Fruit fly (Drosophila melanogaster) whole organism, embryonic: ENCODE data around the gene CG1494.
A peak's percentile ranks its signal among the peaks of the same experiment; 100 is the strongest.

Source experiments
- CG10321 ChIP-seq: fragments of 200-800 bp; sonication (Bioruptor generic); IDR thresholded peaks from 2 replicates; pipeline ENCODE4 v1.3.6; 2022; ENCODE audit warnings: missing biosample characterization, missing genetic modification characterization
- CG14965 ChIP-seq: fragments of 200-800 bp; sonication (Bioruptor generic); optimal IDR thresholded peaks from 2 replicates; lab custom pipeline; 2016; ENCODE audit warnings: missing biosample characterization, missing genetic modification characterization, borderline replicate concordance
- CG15269 ChIP-seq: fragments of 200-800 bp; sonication (Bioruptor generic); optimal IDR thresholded peaks from 2 replicates; lab custom pipeline; 2018; ENCODE audit warnings: missing biosample characterization, mild to moderate bottlenecking, missing genetic modification characterization, moderate library complexity
- CG34224 ChIP-seq: fragments of 200-800 bp; sonication (Bioruptor generic); IDR thresholded peaks from 3 replicates; pipeline ENCODE4 v1.3.6; 2022; ENCODE audit warnings: missing biosample characterization, missing genetic modification characterization; ENCODE audit not compliant: partially characterized antibody
- CG6854 ChIP-seq: fragments of 200-800 bp; sonication (Bioruptor generic); optimal IDR thresholded peaks from 3 replicates; lab custom pipeline; 2017; ENCODE audit warnings: missing biosample characterization, mild to moderate bottlenecking, missing genetic modification characterization
- CG8478 ChIP-seq: fragments of >200 bp; optimal IDR thresholded peaks from 2 replicates; lab custom pipeline; 2018
- CG8944 ChIP-seq: fragments of 200-800 bp; sonication (Bioruptor generic); optimal IDR thresholded peaks from 3 replicates; lab custom pipeline; 2016; ENCODE audit warnings: missing biosample characterization, missing genetic modification characterization
- CTCF ChIP-seq: fragments of 200-800 bp; sonication (Bioruptor generic); optimal IDR thresholded peaks from 2 replicates; lab custom pipeline; 2017; ENCODE audit warnings: missing biosample characterization, mild to moderate bottlenecking, missing genetic modification characterization, moderate library complexity
- gfzf ChIP-seq: fragments of 200-800 bp; sonication (Bioruptor generic); optimal IDR thresholded peaks from 2 replicates; lab custom pipeline; 2016; ENCODE audit warnings: missing biosample characterization, mild to moderate bottlenecking, missing genetic modification characterization, moderate library complexity
- hb ChIP-seq: fragments of 200-800 bp; sonication (Bioruptor generic); IDR thresholded peaks from 3 replicates; pipeline ENCODE4 v1.3.6; 2022; ENCODE audit warnings: missing biosample characterization, missing genetic modification characterization; ENCODE audit not compliant: partially characterized antibody
- ro ChIP-seq: fragments of 200-800 bp; sonication (Bioruptor generic); IDR thresholded peaks from 2 replicates; pipeline ENCODE4 v1.3.6; 2022; ENCODE audit warnings: missing biosample characterization, missing genetic modification characterization
- scrt ChIP-seq: fragments of 200-800 bp; sonication (Bioruptor generic); optimal IDR thresholded peaks from 2 replicates; lab custom pipeline; 2018; ENCODE audit warnings: missing biosample characterization, mild to moderate bottlenecking, missing genetic modification characterization, moderate library complexity
- sens ChIP-seq: fragments of 200-800 bp; sonication (Bioruptor generic); peaks from one replicate; lab custom pipeline; 2016; ENCODE audit warnings: missing biosample characterization, missing genetic modification characterization

DNA sequence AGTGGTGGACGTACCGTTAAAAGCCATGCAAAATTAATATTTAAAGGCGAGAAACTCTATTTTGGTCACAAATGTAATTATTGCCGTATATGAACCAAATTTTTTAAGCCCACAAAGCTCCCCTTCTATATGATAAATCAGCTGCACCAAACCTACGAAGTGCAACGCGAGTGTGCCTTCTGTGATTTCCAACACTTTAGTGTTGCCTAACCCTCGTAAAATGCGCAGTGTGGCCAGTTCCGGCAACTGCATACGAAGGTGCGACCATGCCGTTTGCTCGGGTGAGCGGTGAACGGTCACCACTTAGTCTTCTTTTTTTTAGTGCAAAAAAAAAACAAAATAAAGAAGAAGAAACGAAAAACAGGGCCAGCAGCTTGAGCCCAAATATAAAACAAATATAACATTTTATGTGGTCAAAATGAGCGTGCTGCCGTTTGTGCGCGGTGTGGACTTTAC lies 54.4 kb downstream of the CG1494 start, which contains the start of the genes tty and fliI:
- TF ChIP-seq CG34224 (GFP tag; lab: Robert Waterston, UW): no peak
- TF ChIP-seq CG15269 (tag; lab: Kevin White, UChicago): peak; percentile 75
- peak; percentile 35 for TF ChIP-seq CTCF (GFP tag; lab: Kevin White, UChicago)
- peak; percentile 26 for TF ChIP-seq CG6854
- peak; percentile 88 for TF ChIP-seq gfzf (GFP tag; lab: Kevin White, UChicago)
- peak; percentile 40 for TF ChIP-seq scrt
- TF ChIP-seq CG8944 (GFP tag; lab: Kevin White, UChicago): peak; percentile 87
- TF ChIP-seq hb: no peak
- TF ChIP-seq CG10321 (GFP tag; lab: Robert Waterston, UW): peak; percentile 49; the same call in 1 of the 2 replicates
- no peak for TF ChIP-seq CG8478 (lab: Kevin White, UChicago)
- peak; percentile 65 for TF ChIP-seq ro (GFP tag; lab: Robert Waterston, UW)
- TF ChIP-seq sens (GFP tag; lab: Kevin White, UChicago): peak; percentile 97
- TF ChIP-seq CG14965: no peak
